Worm (Caenorhabditis elegans) whole organism, young adult: Measurements from ENCODE around the gene etr-1.

Experiments used
- B0019.2 ChIP-seq: fragments of 200-800 bp; sonication (Bioruptor generic); conservative IDR thresholded peaks from 2 replicates; pipeline ENCODE4 v1.3.6; 2022; ENCODE audit warnings: missing genetic modification reagents, missing genetic modification characterization, missing compliant biosample characterization
- B0035.1 ChIP-seq: sonication (generic microtip); optimal IDR thresholded peaks from 2 replicates; lab custom pipeline; 2016; ENCODE audit warnings: missing genetic modification characterization, mild to moderate bottlenecking, missing compliant biosample characterization, missing genotype, missing genetic modification reagents
- F10E7.11 ChIP-seq: sonication (generic microtip); optimal IDR thresholded peaks from 2 replicates; lab custom pipeline; 2017; ENCODE audit warnings: mild to moderate bottlenecking, missing genetic modification characterization, moderate library complexity, missing compliant biosample characterization
- F23B12.7 ChIP-seq: sonication (generic microtip); optimal IDR thresholded peaks from 2 replicates; lab custom pipeline; 2017; ENCODE audit warnings: missing genetic modification characterization, mild to moderate bottlenecking, missing compliant biosample characterization, antibody characterized with exemption, moderate library complexity; ENCODE audit not compliant: insufficient read depth
- F33H1.4 ChIP-seq: fragments of 200-800 bp; sonication (Bioruptor generic); IDR thresholded peaks from 2 replicates; pipeline ENCODE4 v1.3.6; 2022; ENCODE audit warnings: missing genetic modification reagents, missing genetic modification characterization, missing compliant biosample characterization
- F49E8.2 ChIP-seq: sonication (generic microtip); optimal IDR thresholded peaks from 3 replicates; lab custom pipeline; 2017; ENCODE audit warnings: missing genetic modification characterization, mild to moderate bottlenecking, missing compliant biosample characterization, antibody characterized with exemption, moderate library complexity; ENCODE audit not compliant: insufficient read depth
- F57C9.4 ChIP-seq: sonication (generic microtip); optimal IDR thresholded peaks from 2 replicates; lab custom pipeline; 2017; ENCODE audit warnings: mild to moderate bottlenecking, missing genetic modification characterization, missing compliant biosample characterization
- Y53F4B.3 ChIP-seq: fragments of 200-800 bp; sonication (Bioruptor generic); IDR thresholded peaks from 2 replicates; pipeline ENCODE4 v1.3.6; 2022; ENCODE audit warnings: missing genetic modification reagents, missing genetic modification characterization, missing compliant biosample characterization
- Y56A3A.18 ChIP-seq: fragments of 200-800 bp; sonication (Bioruptor generic); IDR thresholded peaks from 2 replicates; pipeline ENCODE4 v1.3.6; 2022; ENCODE audit warnings: missing genetic modification reagents, missing genetic modification characterization, missing compliant biosample characterization
- ZK185.1 ChIP-seq: sonication (generic microtip); optimal IDR thresholded peaks from 2 replicates; lab custom pipeline; 2016; ENCODE audit warnings: mild to moderate bottlenecking, missing genetic modification characterization, missing compliant biosample characterization; ENCODE audit not compliant: poor library complexity, severe bottlenecking
- attf-5 ChIP-seq: fragments of 200-800 bp; sonication (Bioruptor generic); optimal IDR thresholded peaks from 2 replicates; lab custom pipeline; 2018; ENCODE audit warnings: mild to moderate bottlenecking, missing genetic modification characterization, missing compliant biosample characterization
- ccch-3 ChIP-seq: fragments of 200-800 bp; sonication (Bioruptor generic); optimal IDR thresholded peaks from 2 replicates; lab custom pipeline; 2018; ENCODE audit warnings: mild to moderate bottlenecking, missing genetic modification characterization, missing compliant biosample characterization
- ceh-58 ChIP-seq: fragments of 200-800 bp; sonication (Bioruptor generic); IDR thresholded peaks from 2 replicates; pipeline ENCODE4 v1.3.6; 2022; ENCODE audit warnings: missing genetic modification characterization, missing compliant biosample characterization
- chd-7 ChIP-seq: sonication (generic microtip); optimal IDR thresholded peaks from 2 replicates; lab custom pipeline; 2016; ENCODE audit warnings: mild to moderate bottlenecking, missing genetic modification characterization, moderate library complexity, missing compliant biosample characterization
- dpl-1 ChIP-seq: fragments of 150-350 bp; optimal IDR thresholded peaks from 2 replicates; lab custom pipeline; 2014; ENCODE audit warnings: missing biosample characterization, missing genetic modification reagents, missing genetic modification characterization
- egl-18 ChIP-seq: fragments of 200-800 bp; sonication (Bioruptor generic); IDR thresholded peaks from 2 replicates; pipeline ENCODE4 v1.3.6; 2022; ENCODE audit warnings: missing genetic modification reagents, missing genetic modification characterization, missing compliant biosample characterization
- egrh-3 ChIP-seq: fragments of 200-800 bp; sonication (Bioruptor generic); IDR thresholded peaks from 2 replicates; pipeline ENCODE4 v1.3.6; 2022; ENCODE audit warnings: missing genetic modification reagents, missing genetic modification characterization, missing compliant biosample characterization
- ets-4 ChIP-seq: fragments of 200-800 bp; sonication (Bioruptor generic); optimal IDR thresholded peaks from 2 replicates; lab custom pipeline; 2018; ENCODE audit warnings: mild to moderate bottlenecking, missing genetic modification characterization, missing compliant biosample characterization
- hmg-20 ChIP-seq: fragments of 200-800 bp; sonication (Bioruptor generic); IDR thresholded peaks from 2 replicates; pipeline ENCODE4 v1.3.6; 2022; ENCODE audit warnings: missing genetic modification reagents, missing genetic modification characterization, missing compliant biosample characterization
- hsf-1 ChIP-seq: fragments of 200-800 bp; sonication (Bioruptor generic); IDR thresholded peaks from 2 replicates; pipeline ENCODE4 v1.3.6; 2022; ENCODE audit warnings: missing genetic modification reagents, missing genetic modification characterization, missing compliant biosample characterization
- lin-40 ChIP-seq: sonication (generic microtip); optimal IDR thresholded peaks from 2 replicates; lab custom pipeline; 2016; ENCODE audit warnings: missing genetic modification characterization, mild to moderate bottlenecking, missing compliant biosample characterization, missing genotype, missing genetic modification reagents
- lsy-27 ChIP-seq: sonication (generic microtip); optimal IDR thresholded peaks from 2 replicates; lab custom pipeline; 2017; ENCODE audit warnings: missing genetic modification characterization, mild to moderate bottlenecking, missing compliant biosample characterization, antibody characterized with exemption, missing genotype, borderline replicate concordance; ENCODE audit not compliant: insufficient read depth
- madf-10 ChIP-seq: sonication (generic microtip); optimal IDR thresholded peaks from 2 replicates; lab custom pipeline; 2016; ENCODE audit warnings: mild to moderate bottlenecking, missing genetic modification characterization, missing compliant biosample characterization
- madf-3 ChIP-seq: fragments of 200-800 bp; sonication (Bioruptor generic); IDR thresholded peaks from 2 replicates; pipeline ENCODE4 v1.3.6; 2022; ENCODE audit warnings: missing genetic modification reagents, missing genetic modification characterization, missing compliant biosample characterization
- nhr-179 ChIP-seq: sonication (generic microtip); optimal IDR thresholded peaks from 2 replicates; lab custom pipeline; 2016; ENCODE audit warnings: mild to moderate bottlenecking, missing genetic modification characterization, missing compliant biosample characterization
- nhr-27 ChIP-seq: fragments of 200-800 bp; sonication (Bioruptor generic); optimal IDR thresholded peaks from 2 replicates; lab custom pipeline; 2018; ENCODE audit warnings: mild to moderate bottlenecking, missing genetic modification characterization, moderate library complexity, missing compliant biosample characterization
- nhr-80 ChIP-seq: sonication (generic microtip); optimal IDR thresholded peaks from 2 replicates; lab custom pipeline; 2016; ENCODE audit warnings: missing genetic modification characterization, missing compliant biosample characterization
- rcor-1 ChIP-seq: fragments of 200-800 bp; sonication (Bioruptor generic); IDR thresholded peaks from 2 replicates; pipeline ENCODE4 v1.3.6; 2022; ENCODE audit warnings: missing genetic modification reagents, missing genetic modification characterization, missing compliant biosample characterization
- repo-1 ChIP-seq: sonication (generic microtip); optimal IDR thresholded peaks from 2 replicates; lab custom pipeline; 2017; ENCODE audit warnings: mild to moderate bottlenecking, missing genetic modification characterization, missing compliant biosample characterization
- snpc-3.4 ChIP-seq: sonication (generic microtip); optimal IDR thresholded peaks from 2 replicates; lab custom pipeline; 2017; ENCODE audit warnings: missing genetic modification characterization, mild to moderate bottlenecking, missing compliant biosample characterization, antibody characterized with exemption, moderate library complexity, missing genotype, missing genetic modification reagents
- sptf-2 ChIP-seq: fragments of 200-800 bp; sonication (Bioruptor generic); optimal IDR thresholded peaks from 2 replicates; lab custom pipeline; 2018; ENCODE audit warnings: mild to moderate bottlenecking, missing genetic modification characterization, missing compliant biosample characterization
- ztf-22 ChIP-seq: fragments of 200-800 bp; sonication (Bioruptor generic); optimal IDR thresholded peaks from 2 replicates; lab custom pipeline; 2018; ENCODE audit warnings: mild to moderate bottlenecking, missing genetic modification characterization, moderate library complexity, missing compliant biosample characterization
- ztf-3 ChIP-seq: fragments of 200-800 bp; sonication (Bioruptor generic); optimal IDR thresholded peaks from 2 replicates; lab custom pipeline; 2018; ENCODE audit warnings: mild to moderate bottlenecking, missing genetic modification characterization, missing compliant biosample characterization

etr-1 gene

DNA sequence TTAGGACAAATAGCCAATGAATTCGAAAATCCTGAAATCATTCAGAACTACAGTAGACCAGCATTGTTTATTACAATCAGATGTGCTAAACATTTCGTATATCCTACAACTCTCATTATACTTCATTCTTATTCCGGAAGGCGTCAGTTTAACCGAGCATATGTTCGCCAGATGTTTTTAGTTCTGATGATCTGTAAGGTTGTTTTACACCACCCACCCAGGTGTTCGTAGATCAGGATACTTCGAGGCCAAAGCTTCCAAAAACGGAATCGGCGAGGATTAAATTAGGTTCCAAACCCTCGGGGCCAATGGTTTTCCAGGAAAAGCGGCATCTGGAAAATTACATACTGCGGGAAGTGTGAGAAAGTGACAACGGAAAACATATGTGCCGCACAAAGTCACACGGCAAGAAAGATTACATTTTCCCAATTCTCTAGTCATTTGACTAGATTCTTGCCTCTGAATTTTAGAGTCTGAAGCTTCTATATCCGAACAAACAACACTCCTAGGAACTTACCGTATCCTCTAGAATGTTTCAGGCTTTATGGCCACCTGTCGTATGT lies 1.5 kb upstream of the etr-1 start:
- TF ChIP-seq chd-7 (tag; lab: Kevin White, UChicago) (no peak), snpc-3.4 (tag; lab: Kevin White, UChicago) (no peak), rcor-1 (GFP tag; lab: Robert Waterston, UW) (no peak), nhr-179 (tag; lab: Kevin White, UChicago) (no peak), egl-18 (GFP tag; lab: Robert Waterston, UW) (no peak), hsf-1 (GFP tag; lab: Robert Waterston, UW) (no peak), ztf-22 (GFP tag; lab: Kevin White, UChicago) (no peak), ceh-58 (GFP tag; lab: Robert Waterston, UW) (no peak), F49E8.2 (no peak), B0019.2 (GFP tag; lab: Robert Waterston, UW) (no peak)

DNA sequence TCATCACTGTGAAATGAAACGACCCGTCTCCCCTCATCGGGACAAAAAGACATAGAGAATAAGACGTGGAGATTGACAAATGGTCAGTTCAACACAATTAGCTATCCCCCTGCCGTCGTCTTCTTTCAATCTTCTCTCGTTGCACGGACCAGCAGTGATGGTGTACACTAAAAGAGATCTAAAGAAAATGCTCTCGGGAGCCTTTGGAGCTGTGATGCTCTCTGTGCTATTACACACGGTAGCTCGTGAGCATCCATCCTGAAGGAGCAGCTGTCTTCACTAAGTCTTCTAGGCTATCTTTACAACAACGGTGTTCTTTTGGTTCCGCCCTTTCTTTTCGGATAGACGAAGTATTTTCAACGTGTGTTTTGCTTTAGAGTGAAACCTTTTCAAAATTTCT lies 899 bp upstream of the etr-1 start:
- TF ChIP-seq ztf-3 (no peak), sptf-2 (GFP tag; lab: Kevin White, UChicago) (no peak)

DNA sequence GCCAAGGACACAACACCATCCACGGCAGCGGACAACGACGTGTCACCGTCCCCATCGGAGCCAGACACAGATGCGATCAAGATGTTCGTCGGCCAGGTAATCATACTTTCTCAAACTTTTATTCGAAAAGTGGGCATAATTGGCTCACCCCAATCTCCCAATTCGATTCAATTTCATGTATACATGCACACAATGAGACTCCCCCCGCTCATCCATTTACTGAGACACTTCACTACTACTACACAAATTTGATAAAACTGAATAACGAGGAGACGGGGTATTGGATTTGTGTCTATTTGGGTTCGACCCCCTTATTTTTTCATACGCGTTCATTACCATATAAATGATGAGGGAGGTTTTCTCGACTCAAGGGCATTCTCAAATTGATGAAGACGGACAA lies 1.1 kb downstream of the etr-1 start:
- no peak for TF ChIP-seq B0035.1 (tag; lab: Kevin White, UChicago)
- TF ChIP-seq F33H1.4 (GFP tag; lab: Robert Waterston, UW): no peak
- TF ChIP-seq nhr-80 (tag; lab: Kevin White, UChicago): no peak
- TF ChIP-seq hmg-20 (GFP tag; lab: Robert Waterston, UW): no peak
- no peak for TF ChIP-seq madf-10 (tag; lab: Kevin White, UChicago)
- TF ChIP-seq Y56A3A.18: no peak
- TF ChIP-seq F23B12.7 (tag; lab: Kevin White, UChicago): no peak
- TF ChIP-seq ZK185.1 (tag; lab: Kevin White, UChicago): no peak
- no peak for TF ChIP-seq ccch-3 (GFP tag; lab: Kevin White, UChicago)
- TF ChIP-seq lin-40: no peak
- TF ChIP-seq repo-1 (tag; lab: Kevin White, UChicago): no peak
- no peak for TF ChIP-seq chd-7 (tag; lab: Kevin White, UChicago)
- no peak for TF ChIP-seq attf-5 (GFP tag; lab: Kevin White, UChicago)
- TF ChIP-seq F10E7.11 (tag; lab: Kevin White, UChicago): no peak
- TF ChIP-seq F49E8.2: no peak
- TF ChIP-seq lsy-27: no peak
- no peak for TF ChIP-seq F57C9.4 (tag; lab: Kevin White, UChicago)
- no peak for TF ChIP-seq nhr-27 (tag; lab: Kevin White, UChicago)
- no peak for TF ChIP-seq madf-3 (GFP tag; lab: Robert Waterston, UW)

DNA sequence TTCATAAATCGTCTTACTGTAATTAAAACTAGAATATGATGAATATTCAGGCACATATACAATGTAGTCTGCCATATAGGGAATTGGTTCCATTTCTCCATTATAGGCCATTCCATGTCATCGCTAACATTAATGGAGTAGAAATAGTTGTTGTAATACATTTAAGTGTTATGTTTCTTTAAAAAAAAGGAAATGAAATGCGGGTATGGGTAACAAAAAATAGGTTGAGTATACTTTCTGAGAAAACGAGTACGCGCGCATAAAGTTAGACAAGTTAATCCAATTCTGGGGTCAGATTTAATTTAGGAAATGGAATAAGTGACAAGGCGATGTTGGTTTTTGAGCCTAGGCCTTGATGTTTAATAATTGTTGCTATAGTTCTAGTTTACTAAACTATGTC lies 11.5 kb downstream of the etr-1 start, which contains the start of gene T01D1.7:
T01D1.7 (minus strand) TSS at position 101 of the 400 bp plus-strand sequence.
- TF ChIP-seq egrh-3 (GFP tag; lab: Robert Waterston, UW): no peak
- no peak for TF ChIP-seq dpl-1 (GFP tag; lab: Kevin White, UChicago)
- TF ChIP-seq lin-40: no peak
- TF ChIP-seq Y53F4B.3 (GFP tag; lab: Robert Waterston, UW): no peak
- TF ChIP-seq ets-4 (GFP tag; lab: Kevin White, UChicago): no peak
- TF ChIP-seq, all 124 proteins: peak for 0
